Worm (Caenorhabditis elegans) whole organism, L3 larva: ENCODE measurements around the gene C09B9.85.

Experiments
- R02D3.7 ChIP-seq: fragments of 150-350 bp; optimal IDR thresholded peaks from 2 replicates; lab custom pipeline; 2014; ENCODE audit warnings: missing biosample characterization, missing genetic modification characterization
- aly-2 ChIP-seq: fragments of 150-350 bp; optimal IDR thresholded peaks from 2 replicates; lab custom pipeline; 2014; ENCODE audit warnings: missing biosample characterization, missing genetic modification characterization
- ama-1 ChIP-seq: fragments of 150-350 bp; optimal IDR thresholded peaks from 2 replicates; lab custom pipeline; 2018
- ceh-16 ChIP-seq: sonication (generic microtip); optimal IDR thresholded peaks from 2 replicates; lab custom pipeline; 2017; ENCODE audit warnings: missing biosample characterization, missing genetic modification characterization
- ceh-28 ChIP-seq: fragments of 150-350 bp; optimal IDR thresholded peaks from 2 replicates; lab custom pipeline; 2014; ENCODE audit warnings: missing biosample characterization, missing genetic modification reagents, missing genetic modification characterization
- daf-12 ChIP-seq: fragments of 150-350 bp; optimal IDR thresholded peaks from 2 replicates; lab custom pipeline; 2014; ENCODE audit warnings: missing biosample characterization, missing genetic modification reagents, missing genetic modification characterization
- egl-27 ChIP-seq: sonication (generic microtip); optimal IDR thresholded peaks from 4 replicates; lab custom pipeline; 2017; ENCODE audit warnings: missing biosample characterization, missing genetic modification reagents, missing genetic modification characterization
- egl-5 ChIP-seq: fragments of 150-350 bp; optimal IDR thresholded peaks from 2 replicates; lab custom pipeline; 2017; ENCODE audit warnings: missing biosample characterization, missing genetic modification reagents, missing genetic modification characterization, inconsistent platforms
- elt-1 ChIP-seq: fragments of 150-350 bp; optimal IDR thresholded peaks from 2 replicates; lab custom pipeline; 2014; ENCODE audit warnings: missing biosample characterization, missing genetic modification characterization
- elt-2 ChIP-seq: sonication (generic microtip); optimal IDR thresholded peaks from 2 replicates; lab custom pipeline; 2016; ENCODE audit warnings: missing genetic modification reagents, mild to moderate bottlenecking, missing genetic modification characterization, missing compliant biosample characterization
- elt-3 ChIP-seq, 3 experiments: fragments of 150-350 bp in 1 of 3; sonication (generic microtip) in 2 of 3; optimal IDR thresholded peaks; 2 replicates in 2 of 3; 4 replicates in 1 of 3; lab custom pipeline; 2014 to 2017; ENCODE audit warnings: missing biosample characterization in 3 of 3, missing genetic modification characterization in 3 of 3
- eor-1 ChIP-seq, 2 experiments: fragments of 150-350 bp; optimal IDR thresholded peaks; 2 replicates each; lab custom pipeline; 2014 to 2018; ENCODE audit warnings: missing biosample characterization in 2 of 2, missing genetic modification characterization in 2 of 2
- fkh-10 ChIP-seq: sonication (generic microtip); optimal IDR thresholded peaks from 2 replicates; lab custom pipeline; 2017; ENCODE audit warnings: missing biosample characterization, missing genetic modification reagents, missing genetic modification characterization
- fkh-2 ChIP-seq: fragments of 150-350 bp; optimal IDR thresholded peaks from 2 replicates; lab custom pipeline; 2014; ENCODE audit warnings: missing biosample characterization, missing genetic modification reagents, missing genetic modification characterization
- hmg-11 ChIP-seq: sonication (generic microtip); optimal IDR thresholded peaks from 2 replicates; lab custom pipeline; 2016; ENCODE audit warnings: missing genetic modification characterization, missing compliant biosample characterization
- jun-1 ChIP-seq: fragments of 150-350 bp; optimal IDR thresholded peaks from 2 replicates; lab custom pipeline; 2014; ENCODE audit warnings: missing biosample characterization, missing genetic modification reagents, missing genetic modification characterization
- lin-15B ChIP-seq: fragments of 150-350 bp; optimal IDR thresholded peaks from 2 replicates; lab custom pipeline; 2014; ENCODE audit warnings: missing biosample characterization, missing genetic modification characterization
- lin-39 ChIP-seq: fragments of 150-350 bp; optimal IDR thresholded peaks from 2 replicates; lab custom pipeline; 2018; ENCODE audit warnings: missing biosample characterization, missing genetic modification reagents, missing genetic modification characterization
- lsy-12 ChIP-seq: sonication (generic microtip); optimal IDR thresholded peaks from 2 replicates; lab custom pipeline; 2016; ENCODE audit warnings: mild to moderate bottlenecking, missing genetic modification characterization, missing compliant biosample characterization
- mml-1 ChIP-seq: fragments of 150-350 bp; sonication (generic microtip); optimal IDR thresholded peaks from 3 replicates; lab custom pipeline; 2014; ENCODE audit warnings: missing biosample characterization, missing genetic modification characterization
- nfya-1 ChIP-seq: sonication (generic microtip); optimal IDR thresholded peaks from 2 replicates; lab custom pipeline; 2017; ENCODE audit warnings: missing genetic modification characterization, mild to moderate bottlenecking, missing compliant biosample characterization, antibody characterized with exemption, moderate library complexity; ENCODE audit not compliant: insufficient read depth
- nhr-11 ChIP-seq: fragments of 150-350 bp; optimal IDR thresholded peaks from 2 replicates; lab custom pipeline; 2014; ENCODE audit warnings: missing biosample characterization, missing genetic modification characterization
- nhr-12 ChIP-seq: fragments of 150-350 bp; optimal IDR thresholded peaks from 2 replicates; lab custom pipeline; 2014; ENCODE audit warnings: missing biosample characterization, missing genetic modification characterization
- nhr-23 ChIP-seq: fragments of 150-350 bp; optimal IDR thresholded peaks from 2 replicates; lab custom pipeline; 2014; ENCODE audit warnings: missing biosample characterization, missing genetic modification reagents, missing genetic modification characterization
- nhr-237 ChIP-seq: fragments of 150-350 bp; optimal IDR thresholded peaks from 2 replicates; lab custom pipeline; 2014; ENCODE audit warnings: missing biosample characterization, missing genetic modification characterization
- nhr-25 ChIP-seq: sonication (generic microtip); optimal IDR thresholded peaks from 2 replicates; lab custom pipeline; 2017; ENCODE audit warnings: missing biosample characterization, missing genetic modification characterization
- nhr-28 ChIP-seq: fragments of 150-350 bp; optimal IDR thresholded peaks from 2 replicates; lab custom pipeline; 2014; ENCODE audit warnings: missing biosample characterization, missing genetic modification characterization
- nhr-43 ChIP-seq: sonication (generic microtip); optimal IDR thresholded peaks from 2 replicates; lab custom pipeline; 2016; ENCODE audit warnings: mild to moderate bottlenecking, missing genetic modification characterization, missing compliant biosample characterization; ENCODE audit not compliant: poor library complexity, severe bottlenecking
- nhr-67 ChIP-seq: fragments of 150-350 bp; optimal IDR thresholded peaks from 2 replicates; lab custom pipeline; 2014; ENCODE audit warnings: missing biosample characterization, missing genetic modification characterization
- nhr-76 ChIP-seq: fragments of 150-350 bp; sonication (generic microtip); optimal IDR thresholded peaks from 5 replicates; lab custom pipeline; 2014; ENCODE audit warnings: missing biosample characterization, missing genetic modification characterization
- nhr-77 ChIP-seq: fragments of 150-350 bp; optimal IDR thresholded peaks from 2 replicates; lab custom pipeline; 2014; ENCODE audit warnings: missing biosample characterization, missing genetic modification characterization
- pqm-1 ChIP-seq: fragments of 150-350 bp; optimal IDR thresholded peaks from 2 replicates; lab custom pipeline; 2017; ENCODE audit warnings: missing biosample characterization, missing genetic modification characterization, inconsistent platforms
- sea-2 ChIP-seq: fragments of 150-350 bp; sonication (generic microtip); optimal IDR thresholded peaks from 4 replicates; lab custom pipeline; 2014; ENCODE audit warnings: missing biosample characterization, missing genetic modification reagents, missing genetic modification characterization
- skn-1 ChIP-seq: fragments of 150-350 bp; optimal IDR thresholded peaks from 2 replicates; lab custom pipeline; 2014; ENCODE audit warnings: missing biosample characterization, missing genetic modification characterization
- snpc-4 ChIP-seq: fragments of 150-350 bp; optimal IDR thresholded peaks from 2 replicates; lab custom pipeline; 2014; ENCODE audit warnings: missing biosample characterization, missing genetic modification characterization
- unc-39 ChIP-seq: sonication (generic microtip); optimal IDR thresholded peaks from 4 replicates; lab custom pipeline; 2017; ENCODE audit warnings: missing biosample characterization, missing genetic modification characterization
- unc-62 ChIP-seq: fragments of 150-350 bp; sonication (generic microtip); optimal IDR thresholded peaks from 4 replicates; lab custom pipeline; 2014; ENCODE audit warnings: missing biosample characterization, missing genetic modification reagents, missing genetic modification characterization
- zag-1 ChIP-seq: fragments of 150-350 bp; optimal IDR thresholded peaks from 2 replicates; lab custom pipeline; 2014; ENCODE audit warnings: missing biosample characterization, missing genetic modification characterization
- ztf-11 ChIP-seq: fragments of 150-350 bp; optimal IDR thresholded peaks from 2 replicates; lab custom pipeline; 2014; ENCODE audit warnings: missing biosample characterization, missing genetic modification characterization
- ztf-4 ChIP-seq: fragments of 150-350 bp; optimal IDR thresholded peaks from 2 replicates; lab custom pipeline; 2014; ENCODE audit warnings: missing biosample characterization, missing genetic modification characterization

Gene C09B9.85

DNA sequence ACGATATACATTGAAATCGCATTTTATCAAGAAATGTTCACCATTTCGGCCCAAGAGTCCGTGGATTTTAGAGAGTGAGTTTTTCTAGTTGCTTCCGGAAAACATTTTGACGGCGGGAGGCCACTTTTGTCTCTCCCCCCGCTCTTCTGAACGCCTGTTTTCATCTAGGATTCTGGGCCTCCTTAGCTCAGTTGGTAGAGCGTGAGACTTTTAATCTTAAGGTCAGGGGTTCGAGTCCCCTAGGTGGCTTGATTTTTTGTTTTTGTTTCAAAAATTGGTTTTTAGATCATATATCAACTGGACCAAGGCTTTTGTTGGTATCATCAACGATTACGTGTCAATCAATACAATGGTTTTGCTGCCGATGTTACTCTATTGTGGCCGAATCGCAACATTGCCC lies 13.2 kb upstream of the C09B9.85 start:
- TF ChIP-seq snpc-4 (peak; percentile 35), hmg-11 (tag; lab: Kevin White, UChicago) (no peak), unc-39 (tag; lab: Kevin White, UChicago) (no peak)

DNA sequence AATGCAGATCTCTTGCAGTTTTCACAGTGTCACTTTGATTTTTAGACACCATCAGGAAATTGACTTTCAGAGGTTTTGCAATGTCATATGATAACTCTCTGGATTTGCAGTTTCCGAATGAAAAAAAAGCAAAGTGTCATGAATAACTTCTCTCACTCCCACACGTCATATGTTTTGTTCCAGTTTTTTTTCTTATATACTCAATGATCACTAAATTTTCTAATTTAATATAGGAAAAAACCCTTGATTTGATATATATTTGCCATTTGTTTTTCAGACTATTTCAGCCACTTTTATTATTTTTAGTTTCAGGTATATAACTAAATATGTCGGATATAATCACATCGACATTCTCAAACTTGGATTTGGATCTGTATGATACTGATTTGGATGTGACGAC lies 11.9 kb upstream of the C09B9.85 start, which contains the start of gene C09B9.1:
Gene C09B9.1, plus strand, starts transcription at position 301 of the 400 bp plus-strand sequence.
- TF ChIP-seq nhr-11 (tag; lab: Kevin White, UChicago) (no peak), egl-5 (tag; lab: Kevin White, UChicago) (no peak), elt-1 (tag; lab: Kevin White, UChicago) (no peak), aly-2 (tag; lab: Kevin White, UChicago) (no peak), pqm-1 (tag; lab: Kevin White, UChicago) (no peak), unc-62 (GFP tag; lab: Kevin White, UChicago) (no peak), nfya-1 (no peak), nhr-28 (tag; lab: Kevin White, UChicago) (no peak), fkh-10 (GFP tag; lab: Kevin White, UChicago) (no peak), fkh-2 (tag; lab: Kevin White, UChicago) (no peak), unc-39 (tag; lab: Kevin White, UChicago) (no peak), nhr-76 (tag; lab: Kevin White, UChicago) (no peak), nhr-67 (no peak), ztf-4 (tag; lab: Kevin White, UChicago) (no peak), mml-1 (no peak), daf-12 (tag; lab: Kevin White, UChicago) (no peak), lin-15B (tag; lab: Kevin White, UChicago) (no peak)

DNA sequence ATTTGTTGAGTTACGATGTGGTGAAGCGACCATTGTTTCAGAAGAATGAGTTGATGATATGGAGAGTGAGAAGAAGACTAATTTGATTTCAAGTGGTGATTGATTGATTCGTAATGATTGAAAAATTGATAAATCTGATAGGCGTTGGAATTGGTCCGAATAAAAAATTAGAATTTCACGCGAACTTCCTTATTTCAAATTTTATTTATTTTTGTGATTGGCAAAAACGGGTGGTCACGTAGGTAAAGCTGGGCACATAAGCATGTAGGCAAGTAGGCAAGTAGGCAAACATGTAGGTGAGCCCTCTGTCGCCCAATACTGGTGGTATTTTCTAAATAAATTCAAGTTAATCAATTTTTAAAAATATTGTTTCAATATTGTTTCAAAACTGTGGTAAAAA lies 7.7 kb upstream of the C09B9.85 start, which contains the start of gene C09B9.4:
Gene C09B9.4, minus strand, starts transcription at position 101 of the 400 bp plus-strand sequence.
- no peak for TF ChIP-seq R02D3.7 (tag; lab: Kevin White, UChicago)
- TF ChIP-seq zag-1: no peak
- no peak for TF ChIP-seq nhr-12 (tag; lab: Kevin White, UChicago)
- no peak for TF ChIP-seq nhr-25 (tag; lab: Kevin White, UChicago)
- no peak for TF ChIP-seq egl-5 (tag; lab: Kevin White, UChicago)
- TF ChIP-seq nhr-11 (tag; lab: Kevin White, UChicago): no peak
- TF ChIP-seq nhr-237: no peak
- no peak for TF ChIP-seq eor-1 (tag; optimal IDR thresholded peaks at IDR 0.05; lab: Kevin White, UChicago)
- no peak for TF ChIP-seq elt-3 (tag; optimal IDR thresholded peaks at IDR 0.05; lab: Kevin White, UChicago)
- no peak for TF ChIP-seq nhr-28 (tag; lab: Kevin White, UChicago)
- no peak for TF ChIP-seq fkh-2 (tag; lab: Kevin White, UChicago)
- no peak for TF ChIP-seq nhr-77
- TF ChIP-seq nhr-23 (tag; lab: Kevin White, UChicago): no peak
- TF ChIP-seq mml-1: no peak
- TF ChIP-seq lin-39 (tag; lab: Kevin White, UChicago): no peak
- no peak for TF ChIP-seq ztf-11 (tag; lab: Kevin White, UChicago)
- no peak for TF ChIP-seq skn-1 (tag; lab: Kevin White, UChicago)
- no peak for TF ChIP-seq sea-2 (GFP tag; lab: Kevin White, UChicago)

DNA sequence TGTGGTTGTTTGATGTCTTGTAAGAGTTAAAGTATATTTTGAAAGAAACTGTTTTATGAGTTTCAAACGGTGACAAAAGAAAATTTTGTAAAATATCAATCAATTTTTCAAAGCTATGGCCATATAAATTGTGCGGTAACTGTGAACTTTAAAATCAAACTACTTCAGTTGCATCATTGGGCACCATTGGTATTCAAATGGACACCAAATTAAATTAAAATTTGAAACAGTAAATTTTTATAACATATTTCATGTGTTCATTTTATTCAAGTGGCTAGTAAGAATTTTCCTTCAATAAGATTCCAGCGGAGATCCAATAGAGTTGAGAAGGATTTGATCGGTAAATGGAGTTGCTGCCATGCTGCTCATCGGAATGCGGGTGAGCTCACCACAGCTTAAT lies 5.8 kb upstream of the C09B9.85 start:
- TF ChIP-seq nfya-1 (no peak), mml-1 (no peak), fkh-10 (GFP tag; lab: Kevin White, UChicago) (no peak), daf-12 (tag; lab: Kevin White, UChicago) (no peak), elt-3 (tag; optimal IDR thresholded peaks at IDR 0.05; lab: Kevin White, UChicago) (no peak), lin-39 (tag; lab: Kevin White, UChicago) (no peak)
- TF ChIP-seq, all 47 proteins: peak for 0

DNA sequence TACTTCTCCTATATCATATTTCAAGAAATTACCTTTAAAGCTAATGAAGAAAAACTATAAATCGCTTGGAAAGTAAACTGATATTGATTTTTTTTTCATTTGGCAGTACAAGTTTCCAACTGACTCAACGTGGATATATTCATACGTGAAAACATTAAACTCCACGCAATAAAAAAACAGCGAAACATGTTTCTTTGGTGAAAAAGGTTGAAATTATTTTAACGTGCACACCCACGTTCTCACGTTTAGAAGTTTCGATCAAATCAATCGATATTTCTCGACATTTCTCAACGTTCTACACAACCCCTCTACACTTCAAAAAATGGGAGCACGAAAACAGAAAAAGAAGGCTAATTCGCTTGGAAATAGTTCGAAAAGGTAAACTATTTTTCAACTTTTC lies 3.4 kb upstream of the C09B9.85 start, which contains the start of the genes best-6 and C09B9.2:
Gene best-6, minus strand, starts transcription at position 101 of the 400 bp plus-strand sequence.
Gene C09B9.2, plus strand, starts transcription at position 314 of the 400 bp plus-strand sequence.
- TF ChIP-seq egl-27 (no peak), skn-1 (tag; lab: Kevin White, UChicago) (no peak), unc-39 (tag; lab: Kevin White, UChicago) (no peak), nhr-76 (tag; lab: Kevin White, UChicago) (no peak), lsy-12 (no peak), nhr-43 (tag; lab: Kevin White, UChicago) (no peak), ama-1 (no peak), ceh-16 (tag; lab: Kevin White, UChicago) (no peak), nhr-11 (tag; lab: Kevin White, UChicago) (no peak), jun-1 (no peak), nhr-237 (no peak), nhr-77 (no peak), mml-1 (no peak), nhr-23 (tag; lab: Kevin White, UChicago) (no peak), ceh-28 (tag; lab: Kevin White, UChicago) (no peak), hmg-11 (tag; lab: Kevin White, UChicago) (no peak), eor-1 (tag; optimal IDR thresholded peaks at IDR 0.05; lab: Kevin White, UChicago) (no peak), elt-2 (tag; lab: Kevin White, UChicago) (no peak), fkh-10 (GFP tag; lab: Kevin White, UChicago) (no peak)
